Worm (Caenorhabditis elegans): ENCODE measurements around the gene nstp-10.

The nstp-10 gene

ce11 chrV:9549459-9549858 lies at the start of gene nstp-10 (continued):
- no peak for TF ChIP-seq F37D6.2 (tag; optimal IDR thresholded peaks at IDR 0.05)
- TF ChIP-seq madf-5 (GFP tag; IDR thresholded peaks at IDR 0.05), result no peak
- no peak for TF ChIP-seq skn-1 (tag; optimal IDR thresholded peaks at IDR 0.05)
- no peak for TF ChIP-seq fos-1 (tag; optimal IDR thresholded peaks at IDR 0.05)
- TF ChIP-seq zip-2 (tag; optimal IDR thresholded peaks at IDR 0.05), result no peak
- TF ChIP-seq lir-3 (tag; optimal IDR thresholded peaks at IDR 0.05), result no peak
- TF ChIP-seq lin-1 (GFP tag; IDR thresholded peaks at IDR 0.05), result no peak
- no peak for TF ChIP-seq nhr-11 (tag; optimal IDR thresholded peaks at IDR 0.05)
- TF ChIP-seq R02D3.7 (tag; optimal IDR thresholded peaks at IDR 0.05), result no peak
- 0 out of 2 replicates have a peak, but pooled peaks have one; percentile 9 for TF ChIP-seq lim-7 (GFP tag; IDR thresholded peaks at IDR 0.05)
- TF ChIP-seq ceh-44 (GFP tag; IDR thresholded peaks at IDR 0.05), result peak; percentile 91
- TF ChIP-seq vab-7 (GFP tag; IDR thresholded peaks at IDR 0.05), result 0 out of 2 replicates have a peak, but pooled peaks have one; percentile 10
- TF ChIP-seq nhr-237 (tag; optimal IDR thresholded peaks at IDR 0.05), result no peak
- no peak for TF ChIP-seq attf-4 (tag; optimal IDR thresholded peaks at IDR 0.05)
- no peak for TF ChIP-seq zfp-3 (GFP tag; conservative IDR thresholded peaks at IDR 0.05)
- no peak for TF ChIP-seq unc-39 (tag; optimal IDR thresholded peaks at IDR 0.05)
- no peak for TF ChIP-seq daf-16 (GFP tag; optimal IDR thresholded peaks at IDR 0.05)
- peak; percentile 7 for TF ChIP-seq daf-16 (tag; optimal IDR thresholded peaks at IDR 0.05)
- no peak for TF ChIP-seq ceh-32 (tag; optimal IDR thresholded peaks at IDR 0.05; ENCODE audit: poor library complexity)
- peak; percentile 55; the same call in 1 of the 2 replicates for TF ChIP-seq tra-1 (GFP tag; IDR thresholded peaks at IDR 0.05)
- TF ChIP-seq dve-1 (tag; optimal IDR thresholded peaks at IDR 0.05; ENCODE audit: insufficient read depth), result peak; percentile 48
- TF ChIP-seq F49E8.2 (tag; optimal IDR thresholded peaks at IDR 0.05; ENCODE audit: borderline replicate concordance), result peak; percentile 94
- TF ChIP-seq D1046.2 (GFP tag; IDR thresholded peaks at IDR 0.05), result no peak
- TF ChIP-seq aha-1 (tag), result peak; percentile 94
- TF ChIP-seq jun-1 (tag; optimal IDR thresholded peaks at IDR 0.05), result no peak
- TF ChIP-seq ama-1 (optimal IDR thresholded peaks at IDR 0.05), result no peak
- TF ChIP-seq fkh-10 (GFP tag; optimal IDR thresholded peaks at IDR 0.05), result no peak
- no peak for TF ChIP-seq madf-9 (GFP tag; conservative IDR thresholded peaks at IDR 0.05)
- TF ChIP-seq set-16 (GFP tag; IDR thresholded peaks at IDR 0.05), result no peak
- no peak for TF ChIP-seq nhr-10 (tag; optimal IDR thresholded peaks at IDR 0.05)
- no peak for TF ChIP-seq hmg-1.1 (GFP tag; IDR thresholded peaks at IDR 0.05)
- no peak for TF ChIP-seq spr-3 (GFP tag; optimal IDR thresholded peaks at IDR 0.05)
- no peak for TF ChIP-seq nhr-102 (tag; optimal IDR thresholded peaks at IDR 0.05)
- no peak for TF ChIP-seq daf-19 (GFP tag; conservative IDR thresholded peaks at IDR 0.05)
- TF ChIP-seq nhr-42 (GFP tag; IDR thresholded peaks at IDR 0.05), result no peak
- TF ChIP-seq zip-11 (GFP tag; IDR thresholded peaks at IDR 0.05), result no peak
- TF ChIP-seq aly-2 (tag; optimal IDR thresholded peaks at IDR 0.05), result no peak
- TF ChIP-seq lin-39 (tag; optimal IDR thresholded peaks at IDR 0.05), result no peak
- TF ChIP-seq F44E2.7 (GFP tag; IDR thresholded peaks at IDR 0.05), result no peak
- no peak for TF ChIP-seq nhr-76 (tag; optimal IDR thresholded peaks at IDR 0.05)
- 0 out of 2 replicates have a peak, but pooled peaks have one; percentile 38 for TF ChIP-seq dmd-9 (GFP tag; IDR thresholded peaks at IDR 0.05)
- peak; percentile 40 for TF ChIP-seq mep-1 (tag; optimal IDR thresholded peaks at IDR 0.05)
- TF ChIP-seq nhr-25 (tag; optimal IDR thresholded peaks at IDR 0.05; ENCODE audit: borderline replicate concordance, insufficient read depth), result peak; percentile 30
- no peak for TF ChIP-seq mdt-29 (GFP tag; IDR thresholded peaks at IDR 0.05)
- no peak for TF ChIP-seq gei-8 (GFP tag; optimal IDR thresholded peaks at IDR 0.05)
- no peak for TF ChIP-seq daf-8 (GFP tag; IDR thresholded peaks at IDR 0.05)
- no peak for TF ChIP-seq ceh-28 (tag; optimal IDR thresholded peaks at IDR 0.05)
- no peak for TF ChIP-seq php-3 (GFP tag; IDR thresholded peaks at IDR 0.05)
- no peak for TF ChIP-seq F26F4.8 (GFP tag; conservative IDR thresholded peaks at IDR 0.05)
- no peak for TF ChIP-seq hif-1 (tag; optimal IDR thresholded peaks at IDR 0.05)
- TF ChIP-seq mxl-3 (GFP tag; optimal IDR thresholded peaks at IDR 0.05), result no peak
- TF ChIP-seq pha-4 (GFP tag; IDR thresholded peaks at IDR 0.05), result no peak
- TF ChIP-seq pha-4 (tag; optimal IDR thresholded peaks at IDR 0.05), result peak; percentile 8

Data from whole organism, L4 larva.